Fruit fly (Drosophila melanogaster): ENCODE results near the gene Tdh.

The Tdh gene

DNA sequence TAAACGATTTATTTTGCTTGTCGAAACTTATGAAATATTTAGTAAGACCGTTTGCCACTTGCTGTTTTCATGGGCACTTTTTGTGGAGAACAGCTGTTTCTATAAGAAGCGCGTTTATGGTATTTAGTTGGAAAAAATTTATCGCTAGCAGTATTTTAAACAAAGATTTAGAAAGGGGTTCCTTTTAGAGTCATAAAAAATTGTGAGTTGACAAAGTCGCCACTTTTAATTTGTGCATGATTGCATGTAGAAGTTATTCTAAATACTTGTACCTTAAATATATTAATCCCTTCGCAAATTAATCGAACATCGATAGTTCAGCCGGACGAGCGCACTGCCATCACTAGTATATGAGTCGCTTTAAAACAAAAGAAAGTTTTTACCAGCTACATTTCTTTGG, 34.4 kb upstream of the Tdh start, which contains the start of the genes Las and Psn (continued):
- TF ChIP-seq lilli (GFP tag; optimal IDR thresholded peaks at IDR 0.05) = peak; percentile 44
- no peak for TF ChIP-seq CG13123 (GFP tag; optimal IDR thresholded peaks at IDR 0.05)
- TF ChIP-seq HLH4C (GFP tag; IDR thresholded peaks at IDR 0.05; ENCODE audit: partially characterized antibody) = peak; percentile 66
- no peak for TF ChIP-seq CG10462 (GFP tag; optimal IDR thresholded peaks at IDR 0.05)
- TF ChIP-seq Hsf (GFP tag; optimal IDR thresholded peaks at IDR 0.05) = peak; percentile 18
- TF ChIP-seq CG11456 (GFP tag; IDR thresholded peaks at IDR 0.05) = no peak
- TF ChIP-seq Xrp1 (GFP tag; IDR thresholded peaks at IDR 0.05) = no peak
- no peak for TF ChIP-seq CG13894 (tag; optimal IDR thresholded peaks at IDR 0.05)
- no peak for TF ChIP-seq Oaz (GFP tag; IDR thresholded peaks at IDR 0.05)
- peak; percentile 9 for TF ChIP-seq CG34376 (GFP tag; optimal IDR thresholded peaks at IDR 0.05)
- no peak for TF ChIP-seq repo (GFP tag; optimal IDR thresholded peaks at IDR 0.05)
- TF ChIP-seq onecut (GFP tag; IDR thresholded peaks at IDR 0.05) = no peak
- no peak for TF ChIP-seq CG1792 (GFP tag; optimal IDR thresholded peaks at IDR 0.05)
- TF ChIP-seq prd (optimal IDR thresholded peaks at IDR 0.05) = no peak
- TF ChIP-seq prd (GFP tag; IDR thresholded peaks at IDR 0.05) = no peak
- TF ChIP-seq CG3065 (GFP tag; optimal IDR thresholded peaks at IDR 0.05) = no peak
- TF ChIP-seq CG4707 (GFP tag; optimal IDR thresholded peaks at IDR 0.05) = no peak
- TF ChIP-seq CG8924 (tag; optimal IDR thresholded peaks at IDR 0.05) = peak; percentile 18
- peak; percentile 54 for TF ChIP-seq amos (GFP tag; IDR thresholded peaks at IDR 0.05; ENCODE audit: partially characterized antibody)
- no peak for TF ChIP-seq CG17328 (GFP tag; IDR thresholded peaks at IDR 0.05)
- TF ChIP-seq Hr39 (optimal IDR thresholded peaks at IDR 0.05) = no peak
- no peak for TF ChIP-seq esg (GFP tag; conservative IDR thresholded peaks at IDR 0.05)
- TF ChIP-seq NC2β (GFP tag; optimal IDR thresholded peaks at IDR 0.05) = peak; percentile 25
- TF ChIP-seq Sry-δ (GFP tag; optimal IDR thresholded peaks at IDR 0.05) = peak; percentile 89
- TF ChIP-seq eyg (GFP tag; optimal IDR thresholded peaks at IDR 0.05) = no peak
- TF ChIP-seq nom (GFP tag; optimal IDR thresholded peaks at IDR 0.05) = peak; percentile 13
- no peak for TF ChIP-seq CG7928 (GFP tag; optimal IDR thresholded peaks at IDR 0.05)
- TF ChIP-seq lbe (GFP tag; optimal IDR thresholded peaks at IDR 0.05) = peak; percentile 61
- TF ChIP-seq CG7372 (GFP tag; IDR thresholded peaks at IDR 0.05) = no peak
- peak; percentile 58; the same call in 1 of the 2 replicates for TF ChIP-seq hbn (GFP tag; IDR thresholded peaks at IDR 0.05; ENCODE audit: partially characterized antibody)
- no peak for TF ChIP-seq HmgD (GFP tag; optimal IDR thresholded peaks at IDR 0.05)
- TF ChIP-seq tna (GFP tag; IDR thresholded peaks at IDR 0.05; ENCODE audit: partially characterized antibody) = no peak; the same call in 1 of the 2 replicates
- TF ChIP-seq Oli (tag; optimal IDR thresholded peaks at IDR 0.05) = no peak
- no peak for TF ChIP-seq fd96Cb (tag; optimal IDR thresholded peaks at IDR 0.05)
- TF ChIP-seq CG15514 (GFP tag; optimal IDR thresholded peaks at IDR 0.05) = peak; percentile 20
- TF ChIP-seq Nf-YB (GFP tag; optimal IDR thresholded peaks at IDR 0.05) = no peak
- TF ChIP-seq kay (GFP tag; optimal IDR thresholded peaks at IDR 0.05) = peak; percentile 29
- TF ChIP-seq MBD-R2 (GFP tag; IDR thresholded peaks at IDR 0.05) = peak; percentile 60
- TF ChIP-seq CG31365 (tag; optimal IDR thresholded peaks at IDR 0.05) = no peak
- no peak for TF ChIP-seq CG11085 (GFP tag; IDR thresholded peaks at IDR 0.05)
- no peak for TF ChIP-seq CG7987 (GFP tag; optimal IDR thresholded peaks at IDR 0.05)
- peak; percentile 70 for TF ChIP-seq trem (tag; optimal IDR thresholded peaks at IDR 0.05)
- peak; percentile 62 for TF ChIP-seq CG10267 (tag; optimal IDR thresholded peaks at IDR 0.05)
- no peak for TF ChIP-seq fu2 (GFP tag; optimal IDR thresholded peaks at IDR 0.05)
- TF ChIP-seq ato (GFP tag; IDR thresholded peaks at IDR 0.05; ENCODE audit: partially characterized antibody) = 0 out of 2 replicates have a peak, but pooled peaks have one; percentile 40
- peak; percentile 55; the same call in 1 of the 3 replicates for TF ChIP-seq vnd (GFP tag; IDR thresholded peaks at IDR 0.05; ENCODE audit: partially characterized antibody)
- TF ChIP-seq GATAe (GFP tag; conservative IDR thresholded peaks at IDR 0.05) = no peak
- no peak for TF ChIP-seq CG18764 (GFP tag; optimal IDR thresholded peaks at IDR 0.05)
- peak; percentile 70 for TF ChIP-seq CG14710 (tag; optimal IDR thresholded peaks at IDR 0.05)
- TF ChIP-seq CG31388 (GFP tag; optimal IDR thresholded peaks at IDR 0.05) = no peak
- TF ChIP-seq tgo (GFP tag; IDR thresholded peaks at IDR 0.05) = no peak
- TF ChIP-seq vvl (GFP tag; IDR thresholded peaks at IDR 0.05) = peak; percentile 32; the same call in 1 of the 2 replicates
